Worm (Caenorhabditis elegans) whole organism, mixed stage, embryonic: ENCODE results near the gene C18E9.5.
A peak's percentile ranks its signal among the peaks of the same experiment; 100 is the strongest.

Experiments
- M03D4.4 ChIP-seq: sonication (generic microtip); optimal IDR thresholded peaks from 2 replicates; lab custom pipeline; 2017; ENCODE audit warnings: mild to moderate bottlenecking, missing genetic modification characterization, missing compliant biosample characterization
- bed-3 ChIP-seq: fragments of 200-800 bp; sonication (Bioruptor generic); optimal IDR thresholded peaks from 3 replicates; lab custom pipeline; 2018; ENCODE audit warnings: mild to moderate bottlenecking, missing genetic modification characterization, moderate library complexity, missing compliant biosample characterization
- blmp-1 ChIP-seq: fragments of 150-350 bp; optimal IDR thresholded peaks from 2 replicates; lab custom pipeline; 2014; ENCODE audit warnings: missing biosample characterization, missing genetic modification characterization
- ceh-39 ChIP-seq: fragments of 150-350 bp; optimal IDR thresholded peaks from 2 replicates; lab custom pipeline; 2014; ENCODE audit warnings: missing biosample characterization, missing genetic modification characterization
- ceh-43 ChIP-seq: fragments of 200-800 bp; sonication (Bioruptor generic); optimal IDR thresholded peaks from 2 replicates; lab custom pipeline; 2018; ENCODE audit warnings: mild to moderate bottlenecking, missing genetic modification characterization, moderate library complexity, missing compliant biosample characterization
- ceh-83 ChIP-seq: fragments of 200-800 bp; sonication (Bioruptor generic); optimal IDR thresholded peaks from 2 replicates; lab custom pipeline; 2018; ENCODE audit warnings: mild to moderate bottlenecking, missing genetic modification characterization, missing compliant biosample characterization
- ces-1 ChIP-seq: fragments of 150-350 bp; optimal IDR thresholded peaks from 2 replicates; lab custom pipeline; 2014; ENCODE audit warnings: missing biosample characterization, missing genetic modification reagents, missing genetic modification characterization
- cnd-1 ChIP-seq: fragments of 200-800 bp; sonication (Bioruptor generic); optimal IDR thresholded peaks from 2 replicates; lab custom pipeline; 2018; ENCODE audit warnings: mild to moderate bottlenecking, missing genetic modification characterization, missing compliant biosample characterization
- drap-1 ChIP-seq: fragments of 200-800 bp; sonication (Bioruptor generic); optimal IDR thresholded peaks from 3 replicates; lab custom pipeline; 2018; ENCODE audit warnings: mild to moderate bottlenecking, missing genetic modification characterization, missing compliant biosample characterization
- elt-1 ChIP-seq: sonication (generic microtip); optimal IDR thresholded peaks from 2 replicates; lab custom pipeline; 2017; ENCODE audit warnings: missing genetic modification characterization, mild to moderate bottlenecking, missing compliant biosample characterization, antibody characterized with exemption, moderate library complexity, borderline replicate concordance; ENCODE audit not compliant: insufficient read depth
- elt-3 ChIP-seq: fragments of 150-350 bp; optimal IDR thresholded peaks from 2 replicates; lab custom pipeline; 2014; ENCODE audit warnings: missing biosample characterization, missing genetic modification characterization
- flh-1 ChIP-seq: fragments of 200-800 bp; sonication (Bioruptor generic); optimal IDR thresholded peaks from 2 replicates; lab custom pipeline; 2018; ENCODE audit warnings: mild to moderate bottlenecking, missing genetic modification characterization, moderate library complexity, missing compliant biosample characterization
- ham-2 ChIP-seq: fragments of 200-800 bp; sonication (Bioruptor generic); optimal IDR thresholded peaks from 2 replicates; lab custom pipeline; 2018; ENCODE audit warnings: mild to moderate bottlenecking, missing genetic modification characterization, missing compliant biosample characterization
- hlh-1 ChIP-seq: fragments of 150-350 bp; optimal IDR thresholded peaks from 2 replicates; lab custom pipeline; 2014; ENCODE audit warnings: missing biosample characterization, missing genetic modification reagents, missing genetic modification characterization
- lin-13 ChIP-seq: fragments of 150-350 bp; optimal IDR thresholded peaks from 2 replicates; lab custom pipeline; 2014; ENCODE audit warnings: missing biosample characterization, missing genetic modification characterization
- lin-32 ChIP-seq: fragments of 200-800 bp; sonication (Bioruptor generic); optimal IDR thresholded peaks from 2 replicates; lab custom pipeline; 2018; ENCODE audit warnings: mild to moderate bottlenecking, missing genetic modification characterization, missing compliant biosample characterization
- lsy-2 ChIP-seq: fragments of 150-350 bp; optimal IDR thresholded peaks from 2 replicates; lab custom pipeline; 2014; ENCODE audit warnings: missing biosample characterization, missing genetic modification characterization
- mab-5 ChIP-seq: fragments of 150-350 bp; optimal IDR thresholded peaks from 2 replicates; lab custom pipeline; 2014; ENCODE audit warnings: missing biosample characterization, missing genetic modification characterization
- mep-1 ChIP-seq: fragments of 150-350 bp; optimal IDR thresholded peaks from 2 replicates; lab custom pipeline; 2017; ENCODE audit warnings: missing biosample characterization, missing genetic modification reagents, missing genetic modification characterization, inconsistent platforms
- mls-2 ChIP-seq: sonication (generic microtip); optimal IDR thresholded peaks from 2 replicates; lab custom pipeline; 2016; ENCODE audit warnings: mild to moderate bottlenecking, missing genetic modification characterization, moderate library complexity, missing compliant biosample characterization
- nhr-12 ChIP-seq: fragments of 150-350 bp; optimal IDR thresholded peaks from 2 replicates; lab custom pipeline; 2014; ENCODE audit warnings: missing biosample characterization, missing genetic modification characterization
- nhr-2 ChIP-seq: fragments of 150-350 bp; optimal IDR thresholded peaks from 2 replicates; lab custom pipeline; 2014; ENCODE audit warnings: missing biosample characterization, missing genetic modification characterization
- nhr-237 ChIP-seq: fragments of 150-350 bp; optimal IDR thresholded peaks from 2 replicates; lab custom pipeline; 2014; ENCODE audit warnings: missing biosample characterization, missing genetic modification characterization
- nhr-28 ChIP-seq: fragments of 150-350 bp; optimal IDR thresholded peaks from 2 replicates; lab custom pipeline; 2014; ENCODE audit warnings: missing biosample characterization, missing genetic modification characterization
- nhr-76 ChIP-seq: sonication (generic microtip); optimal IDR thresholded peaks from 2 replicates; lab custom pipeline; 2017; ENCODE audit warnings: missing biosample characterization, missing genetic modification characterization
- pha-4 ChIP-seq: fragments of 150-350 bp; optimal IDR thresholded peaks from 2 replicates; lab custom pipeline; 2018; ENCODE audit warnings: missing biosample characterization, missing genetic modification reagents, missing genetic modification characterization
- sem-2 ChIP-seq: fragments of 200-800 bp; sonication (Bioruptor generic); optimal IDR thresholded peaks from 2 replicates; lab custom pipeline; 2018; ENCODE audit warnings: mild to moderate bottlenecking, missing genetic modification characterization, missing compliant biosample characterization
- snpc-4 ChIP-seq: fragments of 150-350 bp; optimal IDR thresholded peaks from 2 replicates; lab custom pipeline; 2014; ENCODE audit warnings: missing biosample characterization, missing genetic modification characterization
- sptf-1 ChIP-seq: sonication (generic microtip); optimal IDR thresholded peaks from 2 replicates; lab custom pipeline; 2017; ENCODE audit warnings: mild to moderate bottlenecking, missing genetic modification characterization, moderate library complexity, missing compliant biosample characterization
- tbx-8 ChIP-seq: fragments of 200-800 bp; sonication (Bioruptor generic); optimal IDR thresholded peaks from 2 replicates; lab custom pipeline; 2018; ENCODE audit warnings: mild to moderate bottlenecking, missing genetic modification characterization, moderate library complexity, missing compliant biosample characterization
- unc-120 ChIP-seq: sonication (generic microtip); optimal IDR thresholded peaks from 2 replicates; lab custom pipeline; 2017; ENCODE audit warnings: missing genetic modification characterization, missing compliant biosample characterization; ENCODE audit not compliant: poor library complexity, severe bottlenecking
- unc-39 ChIP-seq: fragments of 150-350 bp; optimal IDR thresholded peaks from 2 replicates; lab custom pipeline; 2014; ENCODE audit warnings: missing biosample characterization, missing genetic modification characterization
- unc-62 ChIP-seq: fragments of 150-350 bp; optimal IDR thresholded peaks from 2 replicates; lab custom pipeline; 2014; ENCODE audit warnings: missing biosample characterization, missing genetic modification reagents, missing genetic modification characterization
- zip-8 ChIP-seq: fragments of 150-350 bp; optimal IDR thresholded peaks from 2 replicates; lab custom pipeline; 2014; ENCODE audit warnings: missing biosample characterization, missing genetic modification characterization
- ztf-11 ChIP-seq: fragments of 150-350 bp; optimal IDR thresholded peaks from 2 replicates; lab custom pipeline; 2014; ENCODE audit warnings: missing biosample characterization, missing genetic modification characterization

C18E9.5 gene

DNA sequence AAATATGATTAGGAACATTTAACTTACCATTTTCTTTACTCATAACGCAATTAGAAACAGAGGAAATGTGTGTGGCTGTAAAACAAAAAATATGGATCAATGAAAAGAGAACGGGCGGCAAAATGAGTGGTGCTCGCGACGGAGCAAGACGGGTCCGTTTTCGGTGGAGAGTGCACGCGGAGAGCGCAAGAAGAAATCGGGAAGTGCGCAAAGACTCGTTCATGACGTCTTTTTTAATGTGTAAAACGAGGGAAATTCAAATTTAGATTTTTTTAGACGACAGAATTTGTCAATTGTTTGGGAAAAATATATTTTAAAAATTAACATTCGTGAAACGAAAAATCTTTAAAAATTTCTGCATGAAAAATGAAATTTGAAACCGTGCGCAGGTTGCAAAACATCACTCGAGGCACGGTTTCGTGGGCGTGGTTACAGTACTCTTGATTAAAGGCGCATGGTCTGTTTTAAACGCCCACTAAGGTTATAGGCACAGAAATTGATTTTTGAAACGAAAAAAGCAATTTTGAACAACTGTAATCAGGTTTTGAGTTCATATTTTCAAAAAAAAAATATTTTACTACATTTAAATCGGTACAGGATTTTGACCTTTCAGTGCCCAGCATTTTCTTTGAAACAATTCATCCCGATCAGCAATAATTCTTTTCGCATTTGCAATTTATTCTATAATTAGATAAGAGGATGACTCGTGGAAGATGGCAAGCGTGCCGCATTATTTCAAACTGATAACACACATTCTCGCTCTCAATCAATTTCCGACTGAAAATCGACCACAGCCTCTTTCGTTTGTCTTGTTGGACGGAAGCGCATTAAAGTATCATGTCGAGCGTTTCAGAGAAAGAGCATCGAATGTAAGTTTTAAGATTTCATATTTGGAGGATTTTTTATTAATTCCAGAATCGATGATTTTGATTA, at the start of gene C18E9.5, which contains the start of gene szy-20:
C18E9.5 (plus strand) TSS at position 730 of the 933 bp plus-strand sequence.
szy-20 (minus strand) TSS at position 83 of the 933 bp plus-strand sequence.
- no peak for TF ChIP-seq elt-3 (tag; lab: Kevin White, UChicago)
- peak; percentile 65 for TF ChIP-seq ces-1 (GFP tag; lab: Kevin White, UChicago)
- TF ChIP-seq nhr-12 (tag; lab: Kevin White, UChicago) = no peak
- peak; percentile 38 for TF ChIP-seq mls-2 (tag; lab: Kevin White, UChicago)
- no peak for TF ChIP-seq hlh-1
- TF ChIP-seq ztf-11 = no peak
- no peak for TF ChIP-seq blmp-1 (tag; lab: Kevin White, UChicago)
- no peak for TF ChIP-seq bed-3 (GFP tag; lab: Kevin White, UChicago)
- TF ChIP-seq ceh-39 (tag; lab: Kevin White, UChicago) = no peak
- no peak for TF ChIP-seq nhr-76 (tag; lab: Kevin White, UChicago)
- peak; percentile 55 for TF ChIP-seq nhr-237 (tag; lab: Kevin White, UChicago)
- no peak for TF ChIP-seq lin-32 (GFP tag; lab: Kevin White, UChicago)
- TF ChIP-seq mep-1 (tag; lab: Kevin White, UChicago) = peak; percentile 63
- TF ChIP-seq ceh-43 (GFP tag; lab: Kevin White, UChicago) = no peak
- TF ChIP-seq sem-2 (GFP tag; lab: Kevin White, UChicago) = no peak
- peak; percentile 16 for TF ChIP-seq sptf-1 (tag; lab: Kevin White, UChicago)
- TF ChIP-seq zip-8 (tag; lab: Kevin White, UChicago) = no peak
- no peak for TF ChIP-seq mab-5
- TF ChIP-seq ceh-83 (GFP tag; lab: Kevin White, UChicago) = no peak
- peak; percentile 8 for TF ChIP-seq drap-1 (GFP tag; lab: Kevin White, UChicago)
- TF ChIP-seq pha-4 (tag; lab: Kevin White, UChicago) = peak; percentile 30
- TF ChIP-seq lsy-2 (tag; lab: Kevin White, UChicago) = peak; percentile 77
- no peak for TF ChIP-seq nhr-28 (tag; lab: Kevin White, UChicago)
- TF ChIP-seq unc-120 (tag; lab: Kevin White, UChicago) = peak; percentile 63
- no peak for TF ChIP-seq elt-1 (tag; lab: Kevin White, UChicago)
- TF ChIP-seq tbx-8 (GFP tag; lab: Kevin White, UChicago) = no peak
- TF ChIP-seq ham-2 (GFP tag; lab: Kevin White, UChicago) = no peak
- no peak for TF ChIP-seq snpc-4 (tag; lab: Kevin White, UChicago)
- no peak for TF ChIP-seq nhr-2
- TF ChIP-seq unc-62 (GFP tag; lab: Kevin White, UChicago) = no peak
- peak; percentile 69 for TF ChIP-seq lin-13
- no peak for TF ChIP-seq unc-39 (tag; lab: Kevin White, UChicago)
- TF ChIP-seq flh-1 (GFP tag; lab: Kevin White, UChicago) = no peak
- peak; percentile 11 for TF ChIP-seq cnd-1 (tag; lab: Kevin White, UChicago)
- peak; percentile 55 for TF ChIP-seq M03D4.4 (tag; lab: Kevin White, UChicago)
- TF ChIP-seq, all 35 proteins: peak for 12

DNA sequence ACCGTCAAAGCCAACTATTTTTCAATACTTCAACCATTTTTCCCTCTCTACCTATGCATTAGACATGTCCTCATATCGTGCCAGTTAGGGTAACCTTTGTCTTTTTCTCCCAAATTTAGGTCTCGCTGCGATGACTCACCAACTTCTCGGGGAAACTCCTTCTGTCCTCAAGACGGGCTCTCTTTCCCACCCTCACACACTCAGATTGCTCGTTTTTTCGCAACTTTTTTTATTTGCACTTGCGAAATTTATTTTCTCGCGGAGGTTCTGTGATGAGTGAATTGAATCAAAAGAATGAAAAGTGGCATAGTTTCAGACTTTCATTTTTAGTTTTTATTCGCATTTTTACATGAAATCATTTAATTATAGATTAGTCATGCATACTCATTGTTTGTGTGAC, 49.5 kb upstream of the C18E9.5 start:
- TF ChIP-seq hlh-1 (no peak), blmp-1 (tag; lab: Kevin White, UChicago) (no peak), unc-62 (GFP tag; lab: Kevin White, UChicago) (no peak), ceh-83 (GFP tag; lab: Kevin White, UChicago) (no peak), cnd-1 (tag; lab: Kevin White, UChicago) (no peak), snpc-4 (tag; lab: Kevin White, UChicago) (no peak), pha-4 (tag; lab: Kevin White, UChicago) (no peak), tbx-8 (GFP tag; lab: Kevin White, UChicago) (no peak), ham-2 (GFP tag; lab: Kevin White, UChicago) (no peak), sptf-1 (tag; lab: Kevin White, UChicago) (no peak), M03D4.4 (tag; lab: Kevin White, UChicago) (no peak), nhr-237 (tag; lab: Kevin White, UChicago) (no peak), nhr-2 (no peak)
